Worm (Caenorhabditis elegans) whole organism, L1 larva: Measurements from ENCODE around the gene F10E9.5.

Experiments
- C04F5.9 ChIP-seq: sonication (generic microtip); optimal IDR thresholded peaks from 2 replicates; lab custom pipeline; 2016; ENCODE audit warnings: missing genetic modification characterization, missing compliant biosample characterization
- F16B12.6 ChIP-seq: fragments of 150-350 bp; optimal IDR thresholded peaks from 2 replicates; lab custom pipeline; 2014; ENCODE audit warnings: missing biosample characterization, missing genetic modification characterization
- alr-1 ChIP-seq: fragments of 200-800 bp; sonication (Bioruptor generic); optimal IDR thresholded peaks from 2 replicates; lab custom pipeline; 2018; ENCODE audit warnings: borderline replicate concordance, mild to moderate bottlenecking, missing genetic modification characterization, missing compliant biosample characterization
- aly-2 ChIP-seq: fragments of 150-350 bp; optimal IDR thresholded peaks from 2 replicates; lab custom pipeline; 2014; ENCODE audit warnings: missing biosample characterization, missing genetic modification characterization
- ceh-88 ChIP-seq: fragments of 200-800 bp; sonication (Bioruptor generic); IDR thresholded peaks from 2 replicates; pipeline ENCODE4 v1.3.6; 2022; ENCODE audit warnings: missing genetic modification characterization, missing compliant biosample characterization
- ceh-90 ChIP-seq: sonication (generic microtip); optimal IDR thresholded peaks from 2 replicates; lab custom pipeline; 2016; ENCODE audit warnings: missing genetic modification characterization, missing compliant biosample characterization
- ces-1 ChIP-seq: fragments of 150-350 bp; optimal IDR thresholded peaks from 2 replicates; lab custom pipeline; 2014; ENCODE audit warnings: missing biosample characterization, missing genetic modification reagents, missing genetic modification characterization
- dsc-1 ChIP-seq: sonication (generic microtip); optimal IDR thresholded peaks from 2 replicates; lab custom pipeline; 2016; ENCODE audit warnings: mild to moderate bottlenecking, missing genetic modification characterization, missing compliant biosample characterization
- efl-3 ChIP-seq: fragments of 200-800 bp; sonication (Bioruptor generic); optimal IDR thresholded peaks from 2 replicates; lab custom pipeline; 2018; ENCODE audit warnings: mild to moderate bottlenecking, missing genetic modification characterization, missing compliant biosample characterization
- egl-13 ChIP-seq: sonication (generic microtip); optimal IDR thresholded peaks from 2 replicates; lab custom pipeline; 2016; ENCODE audit warnings: missing genotype, missing genetic modification reagents, missing genetic modification characterization, missing compliant biosample characterization
- egl-27 ChIP-seq, 2 experiments: fragments of 150-350 bp in 1 of 2; sonication (generic microtip); optimal IDR thresholded peaks; 3 replicates each; lab custom pipeline; 2017 to 2018; ENCODE audit warnings: missing biosample characterization in 2 of 2, missing genetic modification characterization in 2 of 2, missing genetic modification reagents in 2 of 2
- elt-2 ChIP-seq: sonication (generic microtip); optimal IDR thresholded peaks from 2 replicates; lab custom pipeline; 2016; ENCODE audit warnings: missing genetic modification characterization, mild to moderate bottlenecking, inconsistent platforms, missing compliant biosample characterization, missing genetic modification reagents
- hlh-4 ChIP-seq: sonication (generic microtip); optimal IDR thresholded peaks from 2 replicates; lab custom pipeline; 2016; ENCODE audit warnings: mild to moderate bottlenecking, missing genetic modification characterization, missing compliant biosample characterization
- hpl-2 ChIP-seq: fragments of 150-350 bp; optimal IDR thresholded peaks from 2 replicates; lab custom pipeline; 2014; ENCODE audit warnings: missing biosample characterization, missing genetic modification reagents, missing genetic modification characterization
- isw-1 ChIP-seq: fragments of 200-800 bp; sonication (Bioruptor generic); IDR thresholded peaks from 2 replicates; pipeline ENCODE4 v1.3.6; 2022; ENCODE audit warnings: missing genetic modification characterization, missing compliant biosample characterization
- jun-1 ChIP-seq: fragments of 150-350 bp; optimal IDR thresholded peaks from 2 replicates; lab custom pipeline; 2014; ENCODE audit warnings: missing biosample characterization, missing genetic modification reagents, missing genetic modification characterization
- lin-13 ChIP-seq: fragments of 150-350 bp; optimal IDR thresholded peaks from 2 replicates; lab custom pipeline; 2014; ENCODE audit warnings: missing biosample characterization, missing genetic modification reagents, missing genetic modification characterization
- lin-14 ChIP-seq: fragments of 200-800 bp; sonication (Bioruptor generic); optimal IDR thresholded peaks from 2 replicates; lab custom pipeline; 2018; ENCODE audit warnings: mild to moderate bottlenecking, missing genetic modification characterization, moderate library complexity, missing compliant biosample characterization
- lin-35 ChIP-seq, 2 experiments: fragments of 150-350 bp; optimal IDR thresholded peaks; 2 replicates each; lab custom pipeline; 2014; ENCODE audit warnings: missing biosample characterization in 2 of 2, missing genetic modification characterization in 2 of 2, missing genetic modification reagents in 2 of 2
- lir-3 ChIP-seq: sonication (generic microtip); optimal IDR thresholded peaks from 2 replicates; lab custom pipeline; 2016; ENCODE audit warnings: mild to moderate bottlenecking, missing genetic modification characterization, moderate library complexity, missing compliant biosample characterization; ENCODE audit not compliant: poor library complexity
- lsy-2 ChIP-seq, 2 experiments: fragments of 150-350 bp; optimal IDR thresholded peaks; 2 replicates each; lab custom pipeline; 2014; ENCODE audit warnings: missing biosample characterization in 2 of 2, missing genetic modification characterization in 2 of 2
- mab-9 ChIP-seq: fragments of 200-800 bp; sonication (Bioruptor generic); IDR thresholded peaks from 2 replicates; pipeline ENCODE4 v1.3.6; 2022; ENCODE audit warnings: missing genetic modification reagents, missing genetic modification characterization, missing compliant biosample characterization
- mdl-1 ChIP-seq, 2 experiments: fragments of 150-350 bp; optimal IDR thresholded peaks; 2 replicates each; lab custom pipeline; 2014 to 2017; ENCODE audit warnings: missing biosample characterization in 2 of 2, missing genetic modification characterization in 2 of 2, inconsistent platforms in 1 of 2
- mep-1 ChIP-seq: fragments of 150-350 bp; optimal IDR thresholded peaks from 2 replicates; lab custom pipeline; 2014; ENCODE audit warnings: missing biosample characterization, missing genetic modification characterization
- nhr-19 ChIP-seq: fragments of 200-800 bp; sonication (Bioruptor generic); conservative IDR thresholded peaks from 2 replicates; pipeline ENCODE4 v1.3.6; 2022; ENCODE audit warnings: missing genetic modification characterization, missing compliant biosample characterization
- nhr-237 ChIP-seq: fragments of 150-350 bp; optimal IDR thresholded peaks from 2 replicates; lab custom pipeline; 2014; ENCODE audit warnings: missing biosample characterization, missing genetic modification characterization
- nhr-28 ChIP-seq: fragments of 150-350 bp; optimal IDR thresholded peaks from 2 replicates; lab custom pipeline; 2014; ENCODE audit warnings: missing biosample characterization, missing genetic modification characterization
- nhr-47 ChIP-seq: sonication (generic microtip); optimal IDR thresholded peaks from 2 replicates; lab custom pipeline; 2016; ENCODE audit warnings: mild to moderate bottlenecking, missing genetic modification characterization, moderate library complexity, missing compliant biosample characterization
- nhr-71 ChIP-seq: sonication (generic microtip); optimal IDR thresholded peaks from 2 replicates; lab custom pipeline; 2016; ENCODE audit warnings: mild to moderate bottlenecking, missing genetic modification characterization, moderate library complexity, missing compliant biosample characterization
- nhr-76 ChIP-seq: sonication (generic microtip); optimal IDR thresholded peaks from 2 replicates; lab custom pipeline; 2017; ENCODE audit warnings: missing biosample characterization, missing genetic modification characterization
- nhr-77 ChIP-seq: fragments of 150-350 bp; optimal IDR thresholded peaks from 2 replicates; lab custom pipeline; 2014; ENCODE audit warnings: missing biosample characterization, missing genetic modification characterization
- nhr-85 ChIP-seq: sonication (generic microtip); peaks from one replicate; lab custom pipeline; 2016; ENCODE audit warnings: missing genetic modification characterization, inconsistent platforms, missing compliant biosample characterization
- nhr-90 ChIP-seq: sonication (generic microtip); optimal IDR thresholded peaks from 2 replicates; lab custom pipeline; 2016; ENCODE audit warnings: mild to moderate bottlenecking, missing genetic modification characterization, missing compliant biosample characterization; ENCODE audit not compliant: poor library complexity
- pag-3 ChIP-seq: sonication (generic microtip); optimal IDR thresholded peaks from 2 replicates; lab custom pipeline; 2017; ENCODE audit warnings: missing genetic modification characterization, mild to moderate bottlenecking, missing compliant biosample characterization, antibody characterized with exemption, borderline replicate concordance; ENCODE audit not compliant: insufficient read depth
- pax-3 ChIP-seq: fragments of 200-800 bp; sonication (Bioruptor generic); optimal IDR thresholded peaks from 2 replicates; lab custom pipeline; 2018; ENCODE audit warnings: mild to moderate bottlenecking, missing genetic modification characterization, moderate library complexity, missing compliant biosample characterization
- rnt-1 ChIP-seq: sonication (generic microtip); optimal IDR thresholded peaks from 2 replicates; lab custom pipeline; 2016; ENCODE audit warnings: mild to moderate bottlenecking, missing genetic modification characterization, moderate library complexity, missing compliant biosample characterization
- skn-1 ChIP-seq: fragments of 150-350 bp; optimal IDR thresholded peaks from 2 replicates; lab custom pipeline; 2014; ENCODE audit warnings: missing biosample characterization, missing genetic modification characterization
- snpc-4 ChIP-seq: fragments of 150-350 bp; optimal IDR thresholded peaks from 2 replicates; lab custom pipeline; 2014; ENCODE audit warnings: missing biosample characterization, missing genetic modification characterization
- snu-23 ChIP-seq: sonication (generic microtip); optimal IDR thresholded peaks from 2 replicates; lab custom pipeline; 2016; ENCODE audit warnings: missing genetic modification characterization, missing compliant biosample characterization
- sox-4 ChIP-seq: sonication (generic microtip); optimal IDR thresholded peaks from 2 replicates; lab custom pipeline; 2016; ENCODE audit warnings: missing genetic modification characterization, missing compliant biosample characterization
- sptf-1 ChIP-seq: fragments of 150-350 bp; optimal IDR thresholded peaks from 2 replicates; lab custom pipeline; 2014; ENCODE audit warnings: missing biosample characterization, missing genetic modification characterization
- swsn-7 ChIP-seq: sonication (generic microtip); optimal IDR thresholded peaks from 2 replicates; lab custom pipeline; 2016; ENCODE audit warnings: missing genetic modification characterization, missing compliant biosample characterization
- tbx-2 ChIP-seq: sonication (generic microtip); optimal IDR thresholded peaks from 2 replicates; lab custom pipeline; 2016; ENCODE audit warnings: missing genetic modification characterization, missing compliant biosample characterization
- unc-130 ChIP-seq: fragments of 150-350 bp; optimal IDR thresholded peaks from 2 replicates; lab custom pipeline; 2017; ENCODE audit warnings: missing biosample characterization, missing genetic modification characterization, inconsistent platforms
- unc-62 ChIP-seq: fragments of 150-350 bp; optimal IDR thresholded peaks from 2 replicates; lab custom pipeline; 2014; ENCODE audit warnings: missing biosample characterization, missing genetic modification reagents, missing genetic modification characterization
- vab-15 ChIP-seq: sonication (generic microtip); optimal IDR thresholded peaks from 2 replicates; lab custom pipeline; 2017; ENCODE audit warnings: missing genotype, mild to moderate bottlenecking, missing genetic modification characterization, missing compliant biosample characterization
- xbp-1 ChIP-seq: sonication (generic microtip); optimal IDR thresholded peaks from 2 replicates; lab custom pipeline; 2016; ENCODE audit warnings: missing genetic modification characterization, missing compliant biosample characterization

The F10E9.5 gene

ce11 chrIII:8312393-8312792 lies 5.0 kb downstream of the F10E9.5 start, which contains the start of gene F10E9.2:
Gene F10E9.2 (plus strand): TSS chrIII:8312693.
- TF ChIP-seq snu-23 (GFP tag; lab: Kevin White, UChicago) (no peak), lin-35 (GFP tag; optimal IDR thresholded peaks at IDR 0.05; lab: Kevin White, UChicago) (no peak), lin-13 (GFP tag; lab: Kevin White, UChicago) (no peak), snpc-4 (tag; lab: Kevin White, UChicago) (no peak), isw-1 (GFP tag; lab: Robert Waterston, UW) (no peak), skn-1 (tag; lab: Kevin White, UChicago) (no peak), hpl-2 (no peak), nhr-90 (tag; lab: Kevin White, UChicago) (no peak), efl-3 (no peak), dsc-1 (no peak)

- TF ChIP-seq nhr-85 (tag; lab: Kevin White, UChicago) = no peak
- TF ChIP-seq rnt-1 (tag; lab: Kevin White, UChicago) = no peak
- no peak for TF ChIP-seq pag-3 (tag; lab: Kevin White, UChicago)
- TF ChIP-seq nhr-28 (tag; lab: Kevin White, UChicago) = no peak
- no peak for TF ChIP-seq ceh-88 (GFP tag; lab: Robert Waterston, UW)
Observed at ce11 chrIII:8318488-8318887, 11.1 kb downstream of the F10E9.5 start, which contains the start of gene sas-4. Gene sas-4 (minus strand): TSS chrIII:8318588.

DNA sequence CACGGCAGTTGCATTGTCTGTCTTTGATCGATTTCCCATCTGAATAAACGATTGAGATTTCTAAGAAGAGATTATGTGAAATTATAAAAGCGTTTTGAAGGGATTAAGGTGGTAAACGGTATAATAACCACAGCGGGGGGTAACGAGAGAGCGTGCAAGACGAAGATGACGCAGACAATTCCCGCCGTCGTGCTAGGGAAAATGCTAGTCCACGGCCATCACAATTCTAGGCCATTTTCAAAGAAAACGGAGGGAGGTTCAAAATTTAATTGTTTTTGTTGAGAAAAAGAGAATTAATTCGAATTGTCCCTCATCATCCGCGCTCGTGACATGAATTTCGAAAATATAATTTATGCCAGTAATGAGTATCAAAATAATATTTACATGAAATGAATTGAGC lies 11.7 kb downstream of the F10E9.5 start, which contains the start of gene F10E9.11:
F10E9.11 (minus strand) TSS at position 161 of the 400 bp plus-strand sequence.
- no peak for TF ChIP-seq sptf-1 (tag; lab: Kevin White, UChicago)
- TF ChIP-seq nhr-71 (tag; lab: Kevin White, UChicago) = peak; percentile 93
- peak; percentile 51 for TF ChIP-seq snpc-4 (tag; lab: Kevin White, UChicago)
- TF ChIP-seq pag-3 (tag; lab: Kevin White, UChicago) = no peak
- TF ChIP-seq ceh-90 (tag; lab: Kevin White, UChicago) = peak; percentile 92
- peak; percentile 84 for TF ChIP-seq nhr-19 (GFP tag; lab: Robert Waterston, UW)
- TF ChIP-seq snu-23 (GFP tag; lab: Kevin White, UChicago) = peak; percentile 91
- TF ChIP-seq sox-4 (tag; lab: Kevin White, UChicago) = peak; percentile 91
- TF ChIP-seq C04F5.9 (tag; lab: Kevin White, UChicago) = peak; percentile 74
- TF ChIP-seq nhr-237 (tag; lab: Kevin White, UChicago) = peak; percentile 2
- TF ChIP-seq swsn-7 (tag; lab: Kevin White, UChicago) = peak; percentile 85
- TF ChIP-seq pax-3 (tag; lab: Kevin White, UChicago) = peak; percentile 88
- TF ChIP-seq aly-2 (tag; lab: Kevin White, UChicago) = no peak
- TF ChIP-seq elt-2 (tag; lab: Kevin White, UChicago) = peak; percentile 9
- no peak for TF ChIP-seq unc-62
- TF ChIP-seq F16B12.6 = peak; percentile 67
- TF ChIP-seq mab-9 = no peak
- no peak for TF ChIP-seq alr-1 (tag; lab: Kevin White, UChicago)
- peak; percentile 76 for TF ChIP-seq isw-1 (GFP tag; lab: Robert Waterston, UW)
- peak; percentile 88 to 92 for TF ChIP-seq lsy-2 (tag; optimal IDR thresholded peaks at IDR 0.05; lab: Kevin White, UChicago)
- no peak for TF ChIP-seq hpl-2
- TF ChIP-seq rnt-1 (tag; lab: Kevin White, UChicago) = peak; percentile 98
- peak; percentile 76 for TF ChIP-seq jun-1 (tag; lab: Kevin White, UChicago)
- peak; percentile 36 for TF ChIP-seq nhr-77 (tag; lab: Kevin White, UChicago)
- peak; percentile 85 for TF ChIP-seq vab-15 (tag; lab: Kevin White, UChicago)
- TF ChIP-seq lir-3 (tag; lab: Kevin White, UChicago) = peak; percentile 96
- TF ChIP-seq mdl-1 (tag; optimal IDR thresholded peaks at IDR 0.05; lab: Kevin White, UChicago) = peak in 1 of 2 experiments; percentile 62
- TF ChIP-seq ces-1 (GFP tag; lab: Kevin White, UChicago) = no peak
- TF ChIP-seq unc-130 (tag; lab: Kevin White, UChicago) = peak; percentile 74
- peak; percentile 85 for TF ChIP-seq xbp-1 (tag; lab: Kevin White, UChicago)
- TF ChIP-seq hlh-4 (tag; lab: Kevin White, UChicago) = no peak
- no peak for TF ChIP-seq nhr-76 (tag; lab: Kevin White, UChicago)
- peak; percentile 82 for TF ChIP-seq egl-13 (tag; lab: Kevin White, UChicago)
- peak; percentile 94 for TF ChIP-seq nhr-47 (tag; lab: Kevin White, UChicago)
- peak; percentile 85 for TF ChIP-seq lin-14 (GFP tag; lab: Kevin White, UChicago)
- no peak for TF ChIP-seq egl-27 (tag; optimal IDR thresholded peaks at IDR 0.05; lab: Kevin White, UChicago)
- TF ChIP-seq tbx-2 (tag; lab: Kevin White, UChicago) = peak; percentile 92
- peak; percentile 95 for TF ChIP-seq mep-1 (tag; lab: Kevin White, UChicago)
- TF ChIP-seq ceh-88 (GFP tag; lab: Robert Waterston, UW) = peak; percentile 53; the same call in 1 of the 2 replicates
- TF ChIP-seq dsc-1 = peak; percentile 92
